Fruit fly (Drosophila melanogaster) whole organism, pupa: ENCODE results near the gene CG9541.

ENCODE experiments used
- CG13204 ChIP-seq: fragments of 200-800 bp; sonication (Bioruptor generic); optimal IDR thresholded peaks from 2 replicates; lab custom pipeline; 2018; ENCODE audit warnings: missing biosample characterization, mild to moderate bottlenecking, missing genetic modification characterization, moderate library complexity
- CG14655 ChIP-seq: fragments of 200-800 bp; sonication (Bioruptor generic); optimal IDR thresholded peaks from 3 replicates; lab custom pipeline; 2017; ENCODE audit warnings: mild to moderate bottlenecking, missing biosample characterization, missing genetic modification reagents, missing genetic modification characterization
- CG9948 ChIP-seq: fragments of 200-800 bp; sonication (Bioruptor generic); optimal IDR thresholded peaks from 2 replicates; lab custom pipeline; 2018; ENCODE audit warnings: missing biosample characterization, mild to moderate bottlenecking, missing genetic modification characterization, moderate library complexity
- EcR ChIP-seq: fragments of 200-800 bp; sonication (Bioruptor generic); optimal IDR thresholded peaks from 3 replicates; lab custom pipeline; 2019; ENCODE audit warnings: missing biosample characterization, missing genetic modification characterization, mild to moderate bottlenecking, moderate library complexity, missing genetic modification reagents
- Ets98B ChIP-seq: fragments of 200-800 bp; sonication (Bioruptor generic); IDR thresholded peaks from 2 replicates; pipeline ENCODE4 v1.3.6; 2022; ENCODE audit warnings: missing biosample characterization, missing genetic modification characterization
- rn ChIP-seq: fragments of 200-800 bp; sonication (Bioruptor generic); IDR thresholded peaks from 2 replicates; pipeline ENCODE4 v1.3.6; 2022; ENCODE audit warnings: missing biosample characterization, missing genetic modification characterization

DNA sequence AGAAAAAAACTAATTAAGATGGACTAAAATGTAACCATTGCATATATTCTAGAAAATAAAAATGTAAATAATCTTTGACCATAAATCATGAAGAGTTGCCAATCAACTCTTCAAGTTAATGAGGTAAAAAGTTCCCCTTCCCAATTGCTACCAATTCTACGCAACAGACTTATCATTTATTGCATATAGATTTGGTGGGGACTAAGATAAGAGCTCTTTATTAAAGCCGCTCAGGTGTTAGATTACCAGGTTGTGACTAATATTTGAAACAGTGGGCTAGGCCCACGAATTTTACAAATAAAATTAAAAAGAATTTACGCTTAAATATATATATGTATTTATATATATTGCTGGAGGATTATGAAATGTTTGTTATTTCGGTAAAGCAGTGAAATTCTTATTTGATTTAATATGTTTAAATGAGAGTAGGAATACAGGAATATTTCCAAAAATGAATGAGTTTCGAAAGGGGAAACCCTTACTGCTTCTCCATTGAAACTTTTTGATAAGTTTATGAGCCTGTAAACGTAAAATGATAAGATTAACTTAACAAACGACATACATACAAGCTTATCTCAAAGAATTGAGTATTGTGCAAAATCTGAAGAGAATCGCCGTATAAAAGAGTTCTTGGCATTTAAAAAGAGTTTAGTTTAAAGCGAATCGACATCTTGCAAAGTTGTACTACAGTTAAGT lies 36.5 kb upstream of the CG9541 start, which contains the start of gene CG13102:
- TF ChIP-seq Ets98B (GFP tag; lab: Robert Waterston, UW), result no peak
- no peak for TF ChIP-seq CG9948 (tag; lab: Kevin White, UChicago)
- TF ChIP-seq rn (GFP tag; lab: Robert Waterston, UW), result no peak
- no peak for TF ChIP-seq CG13204 (GFP tag; lab: Kevin White, UChicago)
- no peak for TF ChIP-seq EcR (GFP tag; lab: Kevin White, UChicago)
- TF ChIP-seq CG14655 (GFP tag; lab: Kevin White, UChicago), result no peak
